Fruit fly (Drosophila melanogaster) whole organism, pupa: ENCODE results near the gene Blimp-1.

ENCODE experiments used
- CG10348 ChIP-seq: fragments of 200-800 bp; sonication (Bioruptor generic); IDR thresholded peaks from 2 replicates; pipeline ENCODE4 v1.3.6; 2022; ENCODE audit warnings: missing biosample characterization, missing genetic modification characterization
- CG13204 ChIP-seq: fragments of 200-800 bp; sonication (Bioruptor generic); optimal IDR thresholded peaks from 2 replicates; lab custom pipeline; 2018; ENCODE audit warnings: missing biosample characterization, mild to moderate bottlenecking, missing genetic modification characterization, moderate library complexity
- CG34367 ChIP-seq: fragments of 200-800 bp; sonication (Bioruptor generic); optimal IDR thresholded peaks from 2 replicates; lab custom pipeline; 2018; ENCODE audit warnings: missing biosample characterization, mild to moderate bottlenecking, missing genetic modification characterization
- D1 ChIP-seq: fragments of 200-800 bp; sonication (Bioruptor generic); optimal IDR thresholded peaks from 2 replicates; lab custom pipeline; 2018; ENCODE audit warnings: missing biosample characterization, mild to moderate bottlenecking, missing genetic modification characterization, moderate library complexity
- EcR ChIP-seq: fragments of 200-800 bp; sonication (Bioruptor generic); optimal IDR thresholded peaks from 3 replicates; lab custom pipeline; 2019; ENCODE audit warnings: missing biosample characterization, missing genetic modification characterization, mild to moderate bottlenecking, moderate library complexity, missing genetic modification reagents
- Ets98B ChIP-seq: fragments of 200-800 bp; sonication (Bioruptor generic); IDR thresholded peaks from 2 replicates; pipeline ENCODE4 v1.3.6; 2022; ENCODE audit warnings: missing biosample characterization, missing genetic modification characterization
- Pif1A ChIP-seq: fragments of 200-800 bp; sonication (Bioruptor generic); optimal IDR thresholded peaks from 3 replicates; lab custom pipeline; 2016; ENCODE audit warnings: missing biosample characterization, missing genetic modification characterization

DNA sequence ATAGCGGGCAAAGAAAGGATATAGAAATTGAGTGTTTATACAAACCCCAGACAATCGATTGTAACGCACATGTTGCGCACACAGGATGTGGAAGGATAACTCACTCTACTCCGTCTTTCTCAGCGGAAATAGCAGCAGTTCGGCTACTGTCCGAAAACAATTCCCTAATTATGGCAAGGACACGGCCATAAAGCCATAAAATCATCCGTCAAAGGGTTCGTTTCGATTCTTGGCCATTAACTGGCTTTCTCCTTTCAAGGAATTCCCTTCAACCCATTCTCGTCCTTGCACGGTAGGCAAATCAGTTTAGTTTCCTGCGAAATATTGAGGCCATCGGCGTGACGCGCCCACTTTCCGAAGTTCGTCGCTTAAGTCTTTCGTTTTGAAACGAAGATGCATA lies 9.3 kb upstream of the Blimp-1 start:
- TF ChIP-seq CG13204 (GFP tag; lab: Kevin White, UChicago) (no peak), CG10348 (GFP tag; lab: Robert Waterston, UW) (no peak), D1 (tag; lab: Kevin White, UChicago) (no peak), Ets98B (GFP tag; lab: Robert Waterston, UW) (no peak), EcR (no peak), Pif1A (no peak), CG34367 (tag; lab: Kevin White, UChicago) (no peak)
